Worm (Caenorhabditis elegans) whole organism, early embryonic: ENCODE data around the gene nid-1.

Source experiments
- B0310.2 ChIP-seq: sonication (generic microtip); optimal IDR thresholded peaks from 2 replicates; lab custom pipeline; 2016; ENCODE audit warnings: mild to moderate bottlenecking, missing genetic modification characterization, missing compliant biosample characterization
- F13C5.2 ChIP-seq: sonication (generic microtip); optimal IDR thresholded peaks from 2 replicates; lab custom pipeline; 2017; ENCODE audit warnings: mild to moderate bottlenecking, missing genetic modification characterization, inconsistent platforms, missing compliant biosample characterization
- aly-1 ChIP-seq: sonication (generic microtip); optimal IDR thresholded peaks from 2 replicates; lab custom pipeline; 2016; ENCODE audit warnings: missing genetic modification characterization, missing compliant biosample characterization
- ama-1 ChIP-seq: fragments of 150-350 bp; optimal IDR thresholded peaks from 2 replicates; lab custom pipeline; 2014
- ceh-13 ChIP-seq: fragments of 200-800 bp; sonication (Bioruptor generic); optimal IDR thresholded peaks from 2 replicates; lab custom pipeline; 2018; ENCODE audit warnings: mild to moderate bottlenecking, missing genetic modification characterization, missing compliant biosample characterization
- ceh-36 ChIP-seq: sonication (generic microtip); optimal IDR thresholded peaks from 2 replicates; lab custom pipeline; 2016; ENCODE audit warnings: missing genetic modification characterization, inconsistent platforms, missing compliant biosample characterization
- ets-7 ChIP-seq: sonication (generic microtip); optimal IDR thresholded peaks from 2 replicates; lab custom pipeline; 2016; ENCODE audit warnings: missing genotype, missing genetic modification characterization, missing compliant biosample characterization
- flt-1 ChIP-seq: fragments of 200-800 bp; sonication (Bioruptor generic); IDR thresholded peaks from 2 replicates; pipeline ENCODE4 v1.3.6; 2022; ENCODE audit warnings: missing genetic modification characterization, missing compliant biosample characterization
- hmbx-1 ChIP-seq: sonication (generic microtip); optimal IDR thresholded peaks from 2 replicates; lab custom pipeline; 2016; ENCODE audit warnings: mild to moderate bottlenecking, missing genetic modification characterization, missing compliant biosample characterization
- hmg-4 ChIP-seq: fragments of 200-800 bp; sonication (Bioruptor generic); optimal IDR thresholded peaks from 2 replicates; lab custom pipeline; 2018; ENCODE audit warnings: mild to moderate bottlenecking, missing genetic modification characterization, missing compliant biosample characterization
- hnd-1 ChIP-seq: sonication (generic microtip); optimal IDR thresholded peaks from 2 replicates; lab custom pipeline; 2016; ENCODE audit warnings: missing genetic modification characterization, missing compliant biosample characterization
- pes-1 ChIP-seq: fragments of 200-800 bp; sonication (Bioruptor generic); IDR thresholded peaks from 2 replicates; pipeline ENCODE4 v1.3.6; 2022; ENCODE audit warnings: missing genetic modification reagents, missing genetic modification characterization, missing compliant biosample characterization
- scrt-1 ChIP-seq: fragments of 200-800 bp; sonication (Bioruptor generic); IDR thresholded peaks from 2 replicates; pipeline ENCODE4 v1.3.6; 2022; ENCODE audit warnings: missing genetic modification characterization, missing compliant biosample characterization
- sea-1 ChIP-seq: fragments of 200-800 bp; sonication (Bioruptor generic); conservative IDR thresholded peaks from 2 replicates; pipeline ENCODE4 v1.3.6; 2022; ENCODE audit warnings: missing genetic modification characterization, missing compliant biosample characterization
- tbx-11 ChIP-seq: fragments of 200-800 bp; sonication (Bioruptor generic); IDR thresholded peaks from 2 replicates; pipeline ENCODE4 v1.3.6; 2022; ENCODE audit warnings: missing genetic modification characterization, missing compliant biosample characterization
- tbx-37 ChIP-seq: fragments of 200-800 bp; sonication (Bioruptor generic); conservative IDR thresholded peaks from 2 replicates; pipeline ENCODE4 v1.3.6; 2022; ENCODE audit warnings: missing genetic modification reagents, missing genetic modification characterization, missing compliant biosample characterization
- tra-4 ChIP-seq: sonication (generic microtip); optimal IDR thresholded peaks from 2 replicates; lab custom pipeline; 2017; ENCODE audit warnings: missing genetic modification characterization, missing compliant biosample characterization

Gene nid-1

DNA sequence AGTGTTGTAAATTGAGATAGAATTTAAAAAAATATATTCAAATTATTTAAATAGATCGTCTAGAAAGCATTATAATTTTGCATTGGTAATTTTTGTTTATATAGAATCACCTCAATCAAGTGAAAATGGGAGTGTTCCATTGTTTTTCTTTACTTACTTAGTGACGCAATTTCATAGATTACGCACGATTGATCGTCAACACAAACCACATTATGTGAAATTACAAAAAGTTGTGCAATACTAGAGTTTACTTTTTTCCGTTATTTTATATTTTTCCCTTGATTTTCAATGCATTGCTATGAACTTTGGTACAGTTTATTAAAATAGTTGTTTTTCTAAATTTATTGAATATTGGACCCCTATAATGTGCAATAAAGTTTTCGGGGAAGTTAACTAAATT is 29.5 kb downstream of the nid-1 start, which contains the start of gene T16G1.5:
Gene T16G1.5, minus strand, starts transcription at position 119 of the 400 bp plus-strand sequence.
- TF ChIP-seq hmbx-1 (no peak), sea-1 (no peak), pes-1 (no peak), ceh-13 (GFP tag; lab: Kevin White, UChicago) (no peak), ama-1 (lab: Kevin White, UChicago) (no peak), aly-1 (tag; lab: Kevin White, UChicago) (no peak), hmg-4 (no peak), tbx-11 (GFP tag; lab: Robert Waterston, UW) (no peak), F13C5.2 (tag; lab: Kevin White, UChicago) (no peak), hnd-1 (tag; lab: Kevin White, UChicago) (no peak), scrt-1 (GFP tag; lab: Robert Waterston, UW) (no peak), tbx-37 (GFP tag; lab: Robert Waterston, UW) (no peak), ceh-36 (tag; lab: Kevin White, UChicago) (no peak), tra-4 (tag; lab: Kevin White, UChicago) (no peak), B0310.2 (tag; lab: Kevin White, UChicago) (no peak)

DNA sequence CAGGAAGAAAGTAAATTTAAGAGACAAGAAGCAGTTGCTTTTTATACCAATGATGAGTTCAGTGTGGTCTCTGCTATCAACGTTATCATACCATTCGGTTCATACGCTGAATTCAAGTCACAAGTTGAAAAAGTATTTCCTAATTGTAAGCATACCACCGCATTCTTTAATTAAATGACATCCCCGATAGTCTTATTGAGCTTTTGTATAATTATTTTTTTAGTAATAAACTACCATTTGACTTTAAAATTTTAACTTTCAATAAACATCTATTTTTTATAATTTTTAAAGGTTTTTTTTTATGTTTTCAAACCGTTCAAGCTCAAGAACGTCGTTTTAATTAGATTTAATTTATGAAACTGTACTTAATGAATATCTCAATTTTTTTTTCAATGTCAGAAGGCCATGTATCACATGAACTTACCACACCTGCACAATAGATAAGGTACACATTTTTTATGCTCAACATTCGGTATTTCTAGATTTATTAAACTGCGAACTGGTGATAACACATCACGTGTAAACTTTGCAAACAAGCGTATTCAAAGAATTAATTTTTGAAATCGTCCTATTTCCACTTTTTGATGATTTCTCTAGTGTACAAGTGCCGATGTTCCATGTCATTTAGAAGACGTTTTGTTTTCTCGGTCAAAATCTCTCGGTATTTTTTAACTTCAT is 32.0 kb downstream of the nid-1 start, which contains the start of gene T16G1.4:
Gene T16G1.4, minus strand, starts transcription at position 51 of the 678 bp plus-strand sequence.
- TF ChIP-seq F13C5.2 (tag; lab: Kevin White, UChicago) (no peak), aly-1 (tag; lab: Kevin White, UChicago) (no peak), sea-1 (no peak)

DNA sequence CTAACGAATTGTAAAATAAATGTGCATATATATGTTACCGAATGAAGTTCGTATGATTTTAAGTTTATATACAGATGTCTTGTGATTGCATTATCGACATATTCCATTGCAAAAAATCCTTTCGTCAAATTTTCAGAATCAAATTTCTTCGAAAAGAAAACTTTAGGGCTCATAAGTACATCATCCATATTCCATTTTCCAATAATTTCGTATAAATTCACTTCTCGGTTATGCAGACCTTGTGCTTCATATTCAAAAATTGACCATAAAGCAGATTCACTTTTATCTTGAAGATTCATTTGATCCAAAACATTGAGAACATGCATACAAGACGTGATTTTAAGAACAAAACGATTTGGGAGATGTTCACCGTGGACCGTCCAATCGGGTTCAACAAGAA is 33.5 kb downstream of the nid-1 start:
- TF ChIP-seq scrt-1 (GFP tag; lab: Robert Waterston, UW), result no peak
- TF ChIP-seq B0310.2 (tag; lab: Kevin White, UChicago), result no peak
- TF ChIP-seq ceh-36 (tag; lab: Kevin White, UChicago), result no peak
- TF ChIP-seq hnd-1 (tag; lab: Kevin White, UChicago), result no peak
- TF ChIP-seq tra-4 (tag; lab: Kevin White, UChicago), result no peak
- TF ChIP-seq hmg-4, result no peak
- no peak for TF ChIP-seq ceh-13 (GFP tag; lab: Kevin White, UChicago)
- no peak for TF ChIP-seq hmbx-1
- no peak for TF ChIP-seq pes-1
- no peak for TF ChIP-seq ets-7 (tag; lab: Kevin White, UChicago)
- TF ChIP-seq ama-1 (lab: Kevin White, UChicago), result no peak

ce11 chrV:12944229-12944628 is 34.3 kb downstream of the nid-1 start, which contains the start of gene T16G1.3:
T16G1.3 (minus strand) TSS chrV:12944329.
- TF ChIP-seq ceh-36 (tag; lab: Kevin White, UChicago), result no peak
- no peak for TF ChIP-seq hnd-1 (tag; lab: Kevin White, UChicago)
- TF ChIP-seq pes-1, result no peak
- TF ChIP-seq tra-4 (tag; lab: Kevin White, UChicago), result no peak
- TF ChIP-seq hmbx-1, result no peak
- TF ChIP-seq sea-1, result no peak
- no peak for TF ChIP-seq tbx-37 (GFP tag; lab: Robert Waterston, UW)
- TF ChIP-seq hmg-4, result no peak
- no peak for TF ChIP-seq scrt-1 (GFP tag; lab: Robert Waterston, UW)
- TF ChIP-seq ceh-13 (GFP tag; lab: Kevin White, UChicago), result no peak
- no peak for TF ChIP-seq ama-1 (lab: Kevin White, UChicago)
- no peak for TF ChIP-seq ets-7 (tag; lab: Kevin White, UChicago)
- no peak for TF ChIP-seq B0310.2 (tag; lab: Kevin White, UChicago)
- TF ChIP-seq flt-1 (GFP tag; lab: Robert Waterston, UW), result no peak
- TF ChIP-seq F13C5.2 (tag; lab: Kevin White, UChicago), result no peak
- no peak for TF ChIP-seq aly-1 (tag; lab: Kevin White, UChicago)
- no peak for TF ChIP-seq tbx-11 (GFP tag; lab: Robert Waterston, UW)

- TF ChIP-seq pes-1 (no peak), tra-4 (tag; lab: Kevin White, UChicago) (no peak), tbx-11 (GFP tag; lab: Robert Waterston, UW) (no peak), hmbx-1 (no peak), aly-1 (tag; lab: Kevin White, UChicago) (no peak), ceh-36 (tag; lab: Kevin White, UChicago) (no peak), flt-1 (GFP tag; lab: Robert Waterston, UW) (no peak), tbx-37 (GFP tag; lab: Robert Waterston, UW) (no peak), sea-1 (no peak), scrt-1 (GFP tag; lab: Robert Waterston, UW) (no peak), B0310.2 (tag; lab: Kevin White, UChicago) (no peak), F13C5.2 (tag; lab: Kevin White, UChicago) (no peak), ets-7 (tag; lab: Kevin White, UChicago) (no peak), hnd-1 (tag; lab: Kevin White, UChicago) (no peak), ceh-13 (GFP tag; lab: Kevin White, UChicago) (no peak), ama-1 (lab: Kevin White, UChicago) (no peak), hmg-4 (no peak)
These were observed 34.9 kb downstream of the nid-1 start, which contains the start of gene grl-2 for ce11 chrV:12944775-12945174. grl-2 (plus strand) TSS chrV:12945075.

DNA sequence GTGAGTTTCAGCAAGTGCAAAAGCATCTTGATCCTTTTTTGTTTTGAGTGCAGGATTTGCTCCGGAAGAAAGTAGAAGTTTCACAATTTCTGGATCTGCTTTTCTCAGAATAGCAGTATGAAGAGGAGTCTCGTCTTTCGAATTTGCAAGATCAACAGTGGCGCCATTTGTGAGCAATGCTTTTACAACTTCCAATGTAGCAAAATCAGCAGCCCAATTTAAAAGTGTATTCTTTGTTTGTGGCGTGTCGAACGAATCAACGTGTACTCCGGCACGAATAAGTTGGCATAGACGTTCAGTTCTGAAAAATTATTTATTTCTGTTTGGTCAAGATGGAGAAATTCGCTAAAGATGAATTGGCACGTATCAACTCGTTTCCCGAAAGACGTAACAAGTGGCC is 39.7 kb downstream of the nid-1 start, which contains the start of gene T16G1.13:
Gene T16G1.13, plus strand, starts transcription at position 301 of the 400 bp plus-strand sequence.
- TF ChIP-seq ama-1 (lab: Kevin White, UChicago), result no peak
- no peak for TF ChIP-seq sea-1
- TF ChIP-seq ceh-36 (tag; lab: Kevin White, UChicago), result no peak
- no peak for TF ChIP-seq hnd-1 (tag; lab: Kevin White, UChicago)
- no peak for TF ChIP-seq F13C5.2 (tag; lab: Kevin White, UChicago)
- no peak for TF ChIP-seq ets-7 (tag; lab: Kevin White, UChicago)
- no peak for TF ChIP-seq tbx-11 (GFP tag; lab: Robert Waterston, UW)
- no peak for TF ChIP-seq scrt-1 (GFP tag; lab: Robert Waterston, UW)
- TF ChIP-seq hmbx-1, result no peak
- no peak for TF ChIP-seq B0310.2 (tag; lab: Kevin White, UChicago)
- TF ChIP-seq tra-4 (tag; lab: Kevin White, UChicago), result no peak
- no peak for TF ChIP-seq hmg-4
- no peak for TF ChIP-seq aly-1 (tag; lab: Kevin White, UChicago)
